Fruit fly (Drosophila melanogaster) whole organism, embryonic: ENCODE measurements around the gene COX7AL2.

Experiments
- BEAF-32 ChIP-seq: fragments of 200-800 bp; sonication (Bioruptor generic); optimal IDR thresholded peaks from 3 replicates; lab custom pipeline; 2017; ENCODE audit warnings: missing biosample characterization, missing genetic modification characterization, mild to moderate bottlenecking, moderate library complexity, missing genetic modification reagents
- C15 ChIP-seq: fragments of 200-800 bp; sonication (Bioruptor generic); IDR thresholded peaks from 3 replicates; pipeline ENCODE4 v1.3.6; 2022; ENCODE audit warnings: missing biosample characterization, missing genetic modification characterization
- CG10321 ChIP-seq: fragments of 200-800 bp; sonication (Bioruptor generic); IDR thresholded peaks from 2 replicates; pipeline ENCODE4 v1.3.6; 2022; ENCODE audit warnings: missing biosample characterization, missing genetic modification characterization
- CG12942 ChIP-seq: fragments of 200-800 bp; sonication (Bioruptor generic); optimal IDR thresholded peaks from 3 replicates; lab custom pipeline; 2016; ENCODE audit warnings: missing biosample characterization, missing genetic modification characterization
- CG13287 ChIP-seq: fragments of 200-800 bp; sonication (Bioruptor generic); IDR thresholded peaks from 2 replicates; pipeline ENCODE4 v1.3.6; 2022; ENCODE audit warnings: missing biosample characterization, missing genetic modification characterization; ENCODE audit not compliant: partially characterized antibody
- CG16815 ChIP-seq: fragments of 200-800 bp; sonication (Bioruptor generic); optimal IDR thresholded peaks from 3 replicates; lab custom pipeline; 2017; ENCODE audit warnings: missing biosample characterization, mild to moderate bottlenecking, missing genetic modification characterization
- CG17186 ChIP-seq: fragments of 200-800 bp; sonication (Bioruptor generic); optimal IDR thresholded peaks from 3 replicates; lab custom pipeline; 2017; ENCODE audit warnings: missing biosample characterization, missing genetic modification reagents, missing genetic modification characterization
- CG18599 ChIP-seq: fragments of 200-800 bp; sonication (Bioruptor generic); optimal IDR thresholded peaks from 3 replicates; lab custom pipeline; 2017; ENCODE audit warnings: missing biosample characterization, missing genetic modification characterization, mild to moderate bottlenecking, moderate library complexity, missing genetic modification reagents
- CG18764 ChIP-seq: fragments of 200-800 bp; sonication (Bioruptor generic); optimal IDR thresholded peaks from 3 replicates; lab custom pipeline; 2016; ENCODE audit warnings: missing biosample characterization, missing genetic modification characterization
- CG3995 ChIP-seq: fragments of 200-800 bp; sonication (Bioruptor generic); optimal IDR thresholded peaks from 3 replicates; lab custom pipeline; 2016; ENCODE audit warnings: missing biosample characterization, missing genetic modification characterization
- CG4820 ChIP-seq: fragments of 200-800 bp; sonication (Bioruptor generic); optimal IDR thresholded peaks from 3 replicates; lab custom pipeline; 2016; ENCODE audit warnings: missing biosample characterization, missing genetic modification characterization
- CG6272 ChIP-seq: fragments of 200-800 bp; sonication (Bioruptor generic); IDR thresholded peaks from 2 replicates; pipeline ENCODE4 v1.3.6; 2022; ENCODE audit warnings: missing biosample characterization, missing genetic modification characterization
- CG6765 ChIP-seq: fragments of 200-800 bp; sonication (Bioruptor generic); optimal IDR thresholded peaks from 3 replicates; lab custom pipeline; 2017; ENCODE audit warnings: missing biosample characterization, mild to moderate bottlenecking, missing genetic modification characterization
- CG6854 ChIP-seq: fragments of 200-800 bp; sonication (Bioruptor generic); optimal IDR thresholded peaks from 3 replicates; lab custom pipeline; 2017; ENCODE audit warnings: missing biosample characterization, mild to moderate bottlenecking, missing genetic modification characterization
- CG7839 ChIP-seq: fragments of 200-800 bp; sonication (Bioruptor generic); optimal IDR thresholded peaks from 3 replicates; lab custom pipeline; 2018; ENCODE audit warnings: missing biosample characterization, mild to moderate bottlenecking, missing genetic modification characterization, moderate library complexity
- CG8089 ChIP-seq: fragments of 200-800 bp; sonication (Bioruptor generic); optimal IDR thresholded peaks from 3 replicates; lab custom pipeline; 2016; ENCODE audit warnings: missing biosample characterization, missing genetic modification characterization
- CG8765 ChIP-seq: fragments of 200-800 bp; sonication (Bioruptor generic); IDR thresholded peaks from 2 replicates; pipeline ENCODE4 v1.3.6; 2022; ENCODE audit warnings: missing biosample characterization, missing genetic modification characterization
- CG9437 ChIP-seq: fragments of 200-800 bp; sonication (Bioruptor generic); optimal IDR thresholded peaks from 2 replicates; lab custom pipeline; 2018; ENCODE audit warnings: missing biosample characterization, mild to moderate bottlenecking, missing genetic modification characterization
- Chrac-16 ChIP-seq: fragments of 200-800 bp; sonication (Bioruptor generic); optimal IDR thresholded peaks from 3 replicates; lab custom pipeline; 2016; ENCODE audit warnings: missing biosample characterization, missing genetic modification characterization
- CkIIα-i1 ChIP-seq: fragments of 200-800 bp; sonication (Bioruptor generic); IDR thresholded peaks from 2 replicates; pipeline ENCODE4 v1.3.6; 2022; ENCODE audit warnings: missing biosample characterization, missing genetic modification characterization
- Doc2 ChIP-seq: fragments of 200-800 bp; sonication (Bioruptor generic); IDR thresholded peaks from 2 replicates; pipeline ENCODE4 v1.3.6; 2022; ENCODE audit warnings: missing biosample characterization, missing genetic modification characterization
- Dref ChIP-seq: fragments of 200-800 bp; sonication (Bioruptor generic); IDR thresholded peaks from 2 replicates; pipeline ENCODE4 v1.3.6; 2022; ENCODE audit warnings: missing biosample characterization, missing genetic modification characterization
- Gsc ChIP-seq: fragments of 200-800 bp; sonication (Bioruptor generic); IDR thresholded peaks from 2 replicates; pipeline ENCODE4 v1.3.6; 2022; ENCODE audit warnings: missing biosample characterization, missing genetic modification characterization
- Hr3 ChIP-seq: fragments of 200-800 bp; sonication (Bioruptor generic); optimal IDR thresholded peaks from 3 replicates; lab custom pipeline; 2016; ENCODE audit warnings: missing biosample characterization, missing genetic modification characterization
- Lpt ChIP-seq: fragments of >200 bp; optimal IDR thresholded peaks from 2 replicates; lab custom pipeline; 2018; ENCODE audit warnings: missing biosample characterization, missing genetic modification characterization
- Med ChIP-seq: fragments of 200-800 bp; sonication (Bioruptor generic); peaks from one replicate; lab custom pipeline; 2016; ENCODE audit warnings: missing biosample characterization, missing genetic modification characterization, mild to moderate bottlenecking, inconsistent platforms, moderate library complexity
- Oli ChIP-seq: fragments of 200-800 bp; sonication (Bioruptor generic); optimal IDR thresholded peaks from 2 replicates; lab custom pipeline; 2018; ENCODE audit warnings: missing biosample characterization, mild to moderate bottlenecking, missing genetic modification characterization, moderate library complexity
- Six4 ChIP-seq: fragments of 200-800 bp; sonication (Bioruptor generic); optimal IDR thresholded peaks from 2 replicates; lab custom pipeline; 2016; ENCODE audit warnings: missing biosample characterization, missing genetic modification characterization
- Sox102F ChIP-seq: fragments of 200-800 bp; sonication (Bioruptor generic); optimal IDR thresholded peaks from 2 replicates; lab custom pipeline; 2018; ENCODE audit warnings: missing biosample characterization, mild to moderate bottlenecking, missing genetic modification characterization, moderate library complexity
- Sry-δ ChIP-seq: fragments of 200-800 bp; sonication (Bioruptor generic); optimal IDR thresholded peaks from 2 replicates; lab custom pipeline; 2016; ENCODE audit warnings: missing biosample characterization, missing genetic modification characterization
- TFAM ChIP-seq: fragments of 200-800 bp; sonication (Bioruptor generic); optimal IDR thresholded peaks from 2 replicates; lab custom pipeline; 2017; ENCODE audit warnings: missing biosample characterization, missing genetic modification characterization, inconsistent platforms
- Xrp1 ChIP-seq: fragments of 200-800 bp; sonication (Bioruptor generic); IDR thresholded peaks from 2 replicates; pipeline ENCODE4 v1.3.6; 2022; ENCODE audit warnings: missing biosample characterization, missing genetic modification characterization
- ac ChIP-seq: fragments of 200-800 bp; sonication (Bioruptor generic); optimal IDR thresholded peaks from 3 replicates; lab custom pipeline; 2017; ENCODE audit warnings: missing biosample characterization, mild to moderate bottlenecking, missing genetic modification characterization
- al ChIP-seq: fragments of 200-800 bp; sonication (Bioruptor generic); IDR thresholded peaks from 2 replicates; pipeline ENCODE4 v1.3.6; 2022; ENCODE audit warnings: missing biosample characterization, missing genetic modification characterization
- cg ChIP-seq: fragments of 200-800 bp; sonication (Bioruptor generic); optimal IDR thresholded peaks from 3 replicates; lab custom pipeline; 2019; ENCODE audit warnings: missing biosample characterization, mild to moderate bottlenecking, missing genetic modification characterization, moderate library complexity
- ci ChIP-seq: fragments of 200-800 bp; sonication (Bioruptor generic); IDR thresholded peaks from 3 replicates; pipeline ENCODE4 v1.3.6; 2022; ENCODE audit warnings: missing biosample characterization, missing genetic modification characterization
- dati ChIP-seq: fragments of 200-800 bp; sonication (Bioruptor generic); IDR thresholded peaks from 2 replicates; pipeline ENCODE4 v1.3.6; 2022; ENCODE audit warnings: missing biosample characterization, missing genetic modification characterization
- disco-r ChIP-seq: fragments of 200-800 bp; sonication (Bioruptor generic); optimal IDR thresholded peaks from 2 replicates; lab custom pipeline; 2016; ENCODE audit warnings: missing biosample characterization, missing genetic modification characterization
- dmrt99B ChIP-seq: fragments of 200-800 bp; sonication (Bioruptor generic); optimal IDR thresholded peaks from 2 replicates; lab custom pipeline; 2018; ENCODE audit warnings: missing biosample characterization, mild to moderate bottlenecking, missing genetic modification characterization, moderate library complexity
- fd3F ChIP-seq: fragments of 200-800 bp; sonication (Bioruptor generic); optimal IDR thresholded peaks from 2 replicates; lab custom pipeline; 2018; ENCODE audit warnings: missing biosample characterization, mild to moderate bottlenecking, missing genetic modification characterization, moderate library complexity
- grau ChIP-seq: fragments of 200-800 bp; optimal IDR thresholded peaks from 3 replicates; lab custom pipeline; 2019; ENCODE audit warnings: missing biosample characterization, mild to moderate bottlenecking, missing genetic modification characterization, moderate library complexity
- h ChIP-seq: fragments of >200 bp; optimal IDR thresholded peaks from 2 replicates; lab custom pipeline; 2017
- her ChIP-seq: fragments of 200-800 bp; sonication (Bioruptor generic); optimal IDR thresholded peaks from 2 replicates; lab custom pipeline; 2016; ENCODE audit warnings: missing biosample characterization, missing genetic modification characterization
- insv ChIP-seq, 2 experiments: fragments of 200-800 bp; sonication (Bioruptor generic); optimal IDR thresholded peaks; 3 replicates each; lab custom pipeline; 2016 to 2018; ENCODE audit warnings: missing biosample characterization in 2 of 2, missing genetic modification characterization in 2 of 2
- knrl ChIP-seq: fragments of 200-800 bp; sonication (Bioruptor generic); IDR thresholded peaks from 3 replicates; pipeline ENCODE4 v1.3.6; 2022; ENCODE audit warnings: missing biosample characterization, missing genetic modification characterization; ENCODE audit not compliant: partially characterized antibody
- lbe ChIP-seq: fragments of 200-800 bp; sonication (Bioruptor generic); optimal IDR thresholded peaks from 2 replicates; lab custom pipeline; 2016; ENCODE audit warnings: missing biosample characterization, mild to moderate bottlenecking, missing genetic modification characterization
- org-1 ChIP-seq: fragments of 200-800 bp; sonication (Bioruptor generic); optimal IDR thresholded peaks from 2 replicates; lab custom pipeline; 2017; ENCODE audit warnings: missing biosample characterization, missing genetic modification characterization
- ranshi ChIP-seq: fragments of 200-800 bp; sonication (Bioruptor generic); IDR thresholded peaks from 2 replicates; pipeline ENCODE4 v1.3.6; 2022; ENCODE audit warnings: missing biosample characterization, missing genetic modification characterization
- salm ChIP-seq: fragments of 200-800 bp; sonication (Bioruptor generic); optimal IDR thresholded peaks from 2 replicates; lab custom pipeline; 2018; ENCODE audit warnings: missing biosample characterization, mild to moderate bottlenecking, missing genetic modification characterization
- seq ChIP-seq: fragments of 200-800 bp; sonication (Bioruptor generic); IDR thresholded peaks from 2 replicates; pipeline ENCODE4 v1.3.6; 2022; ENCODE audit warnings: missing biosample characterization, missing genetic modification characterization
- trh ChIP-seq: fragments of 200-800 bp; sonication (Bioruptor generic); optimal IDR thresholded peaks from 2 replicates; lab custom pipeline; 2016; ENCODE audit warnings: missing biosample characterization, missing genetic modification characterization
- tup ChIP-seq: fragments of 200-800 bp; sonication (Bioruptor generic); optimal IDR thresholded peaks from 2 replicates; lab custom pipeline; 2016; ENCODE audit warnings: missing biosample characterization, mild to moderate bottlenecking, missing genetic modification characterization, moderate library complexity
- z ChIP-seq: fragments of 200-800 bp; sonication (Bioruptor generic); IDR thresholded peaks from 3 replicates; pipeline ENCODE4 v1.3.6; 2022; ENCODE audit warnings: missing biosample characterization, missing genetic modification characterization

COX7AL2 gene

dm6 chr2L:2227316-2227715 lies 29.6 kb upstream of the COX7AL2 start (continued):
- no peak for TF ChIP-seq Gsc (GFP tag; lab: Robert Waterston, UW)
- no peak for TF ChIP-seq Dref
- no peak for TF ChIP-seq tup
- TF ChIP-seq TFAM (GFP tag; lab: Kevin White, UChicago), result no peak
- no peak for TF ChIP-seq fd3F (GFP tag; lab: Kevin White, UChicago)
- TF ChIP-seq ranshi (GFP tag; lab: Robert Waterston, UW), result 0 out of 2 replicates have a peak, but pooled peaks have one; percentile 24
- no peak for TF ChIP-seq ac
- no peak for TF ChIP-seq h (lab: Kevin White, UChicago)
- no peak for TF ChIP-seq CG6272 (GFP tag; lab: Robert Waterston, UW)
- TF ChIP-seq Oli, result peak; percentile 64
- no peak for TF ChIP-seq CG18599 (GFP tag; lab: Kevin White, UChicago)
- TF ChIP-seq CG13287, result no peak
- TF ChIP-seq Med (GFP tag; lab: Kevin White, UChicago), result peak; percentile 84
- peak; percentile 33; the same call in 1 of the 2 replicates for TF ChIP-seq Xrp1 (GFP tag; lab: Robert Waterston, UW)
- no peak for TF ChIP-seq Doc2
- no peak for TF ChIP-seq CG8765
- TF ChIP-seq seq (GFP tag; lab: Robert Waterston, UW), result 0 out of 2 replicates have a peak, but pooled peaks have one; percentile 15
- TF ChIP-seq CG6854 (GFP tag; lab: Kevin White, UChicago), result no peak
- no peak for TF ChIP-seq trh (GFP tag; lab: Kevin White, UChicago)
- no peak for TF ChIP-seq BEAF-32 (GFP tag; lab: Kevin White, UChicago)
- TF ChIP-seq CG4820 (GFP tag; lab: Kevin White, UChicago), result no peak
- 0 out of 3 replicates have a peak, but pooled peaks have one; percentile 49 for TF ChIP-seq C15 (GFP tag; lab: Robert Waterston, UW)
- TF ChIP-seq CG7839 (tag; lab: Kevin White, UChicago), result no peak
- TF ChIP-seq disco-r (GFP tag; lab: Kevin White, UChicago), result no peak
- no peak for TF ChIP-seq her (GFP tag; lab: Kevin White, UChicago)
- no peak for TF ChIP-seq CkIIα-i1 (GFP tag; lab: Robert Waterston, UW)
- no peak for TF ChIP-seq CG3995 (GFP tag; lab: Kevin White, UChicago)
- peak; percentile 46 for TF ChIP-seq grau
- no peak for TF ChIP-seq insv (GFP tag; optimal IDR thresholded peaks at IDR 0.05; lab: Kevin White, UChicago)
- no peak for TF ChIP-seq lbe (GFP tag; lab: Kevin White, UChicago)
- no peak for TF ChIP-seq CG6765
- TF ChIP-seq CG12942 (GFP tag; lab: Kevin White, UChicago), result peak; percentile 37
- TF ChIP-seq dmrt99B, result peak; percentile 72
- TF ChIP-seq CG17186, result no peak
- no peak for TF ChIP-seq CG18764 (GFP tag; lab: Kevin White, UChicago)
- no peak for TF ChIP-seq Sox102F
- TF ChIP-seq Chrac-16 (GFP tag; lab: Kevin White, UChicago), result peak; percentile 31
- TF ChIP-seq knrl (GFP tag; lab: Robert Waterston, UW), result no peak
- TF ChIP-seq Lpt (GFP tag; lab: Kevin White, UChicago), result no peak
- no peak for TF ChIP-seq cg
- peak; percentile 91 for TF ChIP-seq ci
- TF ChIP-seq org-1 (GFP tag; lab: Kevin White, UChicago), result peak; percentile 5
- no peak for TF ChIP-seq z (GFP tag; lab: Robert Waterston, UW)
- TF ChIP-seq al (GFP tag; lab: Robert Waterston, UW), result no peak
- no peak; the same call in 1 of the 2 replicates for TF ChIP-seq dati
- no peak for TF ChIP-seq CG16815 (GFP tag; lab: Kevin White, UChicago)
- peak; percentile 27 for TF ChIP-seq Six4 (GFP tag; lab: Kevin White, UChicago)
- no peak for TF ChIP-seq Sry-δ (GFP tag; lab: Kevin White, UChicago)
- no peak for TF ChIP-seq salm (tag; lab: Kevin White, UChicago)
- TF ChIP-seq CG8089, result peak; percentile 20
- peak; percentile 16 for TF ChIP-seq Hr3 (GFP tag; lab: Kevin White, UChicago)
- TF ChIP-seq CG10321, result no peak
- peak; percentile 19 for TF ChIP-seq CG9437 (GFP tag; lab: Kevin White, UChicago)
